Worm (Caenorhabditis elegans) whole organism, young adult: ENCODE results near the gene dhs-20.
A peak's percentile ranks its signal among the peaks of the same experiment; 100 is the strongest.

ENCODE experiments used
- B0019.2 ChIP-seq: fragments of 200-800 bp; sonication (Bioruptor generic); conservative IDR thresholded peaks from 2 replicates; pipeline ENCODE4 v1.3.6; 2022; ENCODE audit warnings: missing genetic modification reagents, missing genetic modification characterization, missing compliant biosample characterization
- C17E4.6 ChIP-seq: fragments of 200-800 bp; sonication (Bioruptor generic); IDR thresholded peaks from 2 replicates; pipeline ENCODE4 v1.3.6; 2022; ENCODE audit warnings: missing genetic modification reagents, missing genetic modification characterization, missing compliant biosample characterization
- F39B2.1 ChIP-seq: fragments of 200-800 bp; sonication (Bioruptor generic); IDR thresholded peaks from 2 replicates; pipeline ENCODE4 v1.3.6; 2022; ENCODE audit warnings: missing genetic modification reagents, missing genetic modification characterization, missing compliant biosample characterization
- F49E8.2 ChIP-seq: sonication (generic microtip); optimal IDR thresholded peaks from 3 replicates; lab custom pipeline; 2017; ENCODE audit warnings: missing genetic modification characterization, mild to moderate bottlenecking, missing compliant biosample characterization, antibody characterized with exemption, moderate library complexity; ENCODE audit not compliant: insufficient read depth
- F55B11.4 ChIP-seq: sonication (generic microtip); optimal IDR thresholded peaks from 2 replicates; lab custom pipeline; 2016; ENCODE audit warnings: missing compliant biosample characterization, missing genetic modification characterization, borderline replicate concordance; ENCODE audit not compliant: insufficient read depth
- K11D2.4 ChIP-seq: fragments of 200-800 bp; sonication (Bioruptor generic); IDR thresholded peaks from 2 replicates; pipeline ENCODE4 v1.3.6; 2022; ENCODE audit warnings: missing genetic modification reagents, missing genetic modification characterization, missing compliant biosample characterization
- K12H6.12 ChIP-seq: fragments of 200-800 bp; sonication (Bioruptor generic); optimal IDR thresholded peaks from 2 replicates; lab custom pipeline; 2018; ENCODE audit warnings: mild to moderate bottlenecking, missing genetic modification characterization, missing compliant biosample characterization
- ZK185.1 ChIP-seq: sonication (generic microtip); optimal IDR thresholded peaks from 2 replicates; lab custom pipeline; 2016; ENCODE audit warnings: mild to moderate bottlenecking, missing genetic modification characterization, missing compliant biosample characterization; ENCODE audit not compliant: poor library complexity, severe bottlenecking
- akir-1 ChIP-seq: fragments of 200-800 bp; sonication (Bioruptor generic); optimal IDR thresholded peaks from 2 replicates; lab custom pipeline; 2018; ENCODE audit warnings: mild to moderate bottlenecking, missing genetic modification characterization, moderate library complexity, missing compliant biosample characterization
- athp-1 ChIP-seq: sonication (generic microtip); optimal IDR thresholded peaks from 2 replicates; lab custom pipeline; 2017; ENCODE audit warnings: mild to moderate bottlenecking, missing genetic modification characterization, missing compliant biosample characterization
- attf-5 ChIP-seq: fragments of 200-800 bp; sonication (Bioruptor generic); optimal IDR thresholded peaks from 2 replicates; lab custom pipeline; 2018; ENCODE audit warnings: mild to moderate bottlenecking, missing genetic modification characterization, missing compliant biosample characterization
- attf-6 ChIP-seq: fragments of 200-800 bp; sonication (Bioruptor generic); IDR thresholded peaks from 2 replicates; pipeline ENCODE4 v1.3.6; 2022; ENCODE audit warnings: missing genetic modification reagents, missing genetic modification characterization, missing compliant biosample characterization
- ccch-3 ChIP-seq: fragments of 200-800 bp; sonication (Bioruptor generic); optimal IDR thresholded peaks from 2 replicates; lab custom pipeline; 2018; ENCODE audit warnings: mild to moderate bottlenecking, missing genetic modification characterization, missing compliant biosample characterization
- ceh-100 ChIP-seq: fragments of 200-800 bp; sonication (Bioruptor generic); IDR thresholded peaks from 2 replicates; pipeline ENCODE4 v1.3.6; 2022; ENCODE audit warnings: missing genetic modification reagents, missing genetic modification characterization, missing compliant biosample characterization
- ceh-27 ChIP-seq: fragments of 200-800 bp; sonication (Bioruptor generic); optimal IDR thresholded peaks from 2 replicates; lab custom pipeline; 2018; ENCODE audit warnings: mild to moderate bottlenecking, missing genetic modification characterization, moderate library complexity, missing compliant biosample characterization
- ceh-40 ChIP-seq: fragments of 200-800 bp; sonication (Bioruptor generic); IDR thresholded peaks from 2 replicates; pipeline ENCODE4 v1.3.6; 2022; ENCODE audit warnings: missing genetic modification characterization, missing compliant biosample characterization
- ceh-79 ChIP-seq: sonication (generic microtip); optimal IDR thresholded peaks from 2 replicates; lab custom pipeline; 2017; ENCODE audit warnings: mild to moderate bottlenecking, missing genetic modification characterization, missing compliant biosample characterization
- chd-7 ChIP-seq: sonication (generic microtip); optimal IDR thresholded peaks from 2 replicates; lab custom pipeline; 2016; ENCODE audit warnings: mild to moderate bottlenecking, missing genetic modification characterization, moderate library complexity, missing compliant biosample characterization
- die-1 ChIP-seq: sonication (generic microtip); optimal IDR thresholded peaks from 2 replicates; lab custom pipeline; 2016; ENCODE audit warnings: missing genotype, mild to moderate bottlenecking, missing genetic modification characterization, missing compliant biosample characterization
- dpl-1 ChIP-seq: fragments of 150-350 bp; optimal IDR thresholded peaks from 2 replicates; lab custom pipeline; 2014; ENCODE audit warnings: missing biosample characterization, missing genetic modification reagents, missing genetic modification characterization
- egl-18 ChIP-seq: fragments of 200-800 bp; sonication (Bioruptor generic); IDR thresholded peaks from 2 replicates; pipeline ENCODE4 v1.3.6; 2022; ENCODE audit warnings: missing genetic modification reagents, missing genetic modification characterization, missing compliant biosample characterization
- egl-44 ChIP-seq: fragments of 200-800 bp; sonication (Bioruptor generic); IDR thresholded peaks from 2 replicates; pipeline ENCODE4 v1.3.6; 2022; ENCODE audit warnings: missing genetic modification reagents, missing genetic modification characterization, missing compliant biosample characterization
- hmg-1.2 ChIP-seq: fragments of 200-800 bp; sonication (Bioruptor generic); IDR thresholded peaks from 2 replicates; pipeline ENCODE4 v1.3.6; 2022; ENCODE audit warnings: missing genetic modification reagents, missing genetic modification characterization, missing compliant biosample characterization
- lin-26 ChIP-seq: fragments of 200-800 bp; sonication (Bioruptor generic); IDR thresholded peaks from 2 replicates; pipeline ENCODE4 v1.3.6; 2022; ENCODE audit warnings: missing genetic modification reagents, missing genetic modification characterization, missing compliant biosample characterization
- lin-35 ChIP-seq, 3 experiments: fragments of 150-350 bp in 2 of 3; sonication (generic microtip) in 1 of 3; optimal IDR thresholded peaks; 2 replicates each; lab custom pipeline; 2014 to 2018; ENCODE audit warnings: missing biosample characterization in 3 of 3, missing genetic modification characterization in 3 of 3, missing genetic modification reagents in 3 of 3
- madf-10 ChIP-seq: sonication (generic microtip); optimal IDR thresholded peaks from 2 replicates; lab custom pipeline; 2016; ENCODE audit warnings: mild to moderate bottlenecking, missing genetic modification characterization, missing compliant biosample characterization
- madf-6 ChIP-seq: fragments of 200-800 bp; sonication (Bioruptor generic); IDR thresholded peaks from 2 replicates; pipeline ENCODE4 v1.3.6; 2022; ENCODE audit warnings: missing genetic modification reagents, missing genetic modification characterization, missing compliant biosample characterization
- mxl-1 ChIP-seq: sonication (generic microtip); optimal IDR thresholded peaks from 2 replicates; lab custom pipeline; 2016; ENCODE audit warnings: missing genetic modification characterization, missing compliant biosample characterization
- nfya-2 ChIP-seq: fragments of 200-800 bp; sonication (Bioruptor generic); IDR thresholded peaks from 2 replicates; pipeline ENCODE4 v1.3.6; 2022; ENCODE audit warnings: missing genetic modification reagents, missing genetic modification characterization, missing compliant biosample characterization
- nhr-120 ChIP-seq: fragments of 200-800 bp; sonication (Bioruptor generic); IDR thresholded peaks from 2 replicates; pipeline ENCODE4 v1.3.6; 2022; ENCODE audit warnings: missing genetic modification characterization, missing compliant biosample characterization
- rec-8 ChIP-seq, 2 experiments: sonication (generic microtip); optimal IDR thresholded peaks; 2 replicates each; lab custom pipeline; 2016; ENCODE audit warnings: mild to moderate bottlenecking in 2 of 2, missing genetic modification characterization in 2 of 2, missing genetic modification reagents in 2 of 2, missing genotype in 2 of 2, missing biosample characterization in 1 of 2, missing compliant biosample characterization in 1 of 2, moderate library complexity in 1 of 2
- repo-1 ChIP-seq: sonication (generic microtip); optimal IDR thresholded peaks from 2 replicates; lab custom pipeline; 2017; ENCODE audit warnings: mild to moderate bottlenecking, missing genetic modification characterization, missing compliant biosample characterization
- snpc-1.1 ChIP-seq: sonication (generic microtip); optimal IDR thresholded peaks from 2 replicates; lab custom pipeline; 2017; ENCODE audit warnings: missing genetic modification characterization, mild to moderate bottlenecking, missing compliant biosample characterization, antibody characterized with exemption, moderate library complexity, missing genotype, missing genetic modification reagents; ENCODE audit not compliant: insufficient read depth
- snpc-1.3 ChIP-seq: sonication (generic microtip); optimal IDR thresholded peaks from 2 replicates; lab custom pipeline; 2017; ENCODE audit warnings: missing genetic modification characterization, mild to moderate bottlenecking, missing compliant biosample characterization, antibody characterized with exemption, moderate library complexity, missing genotype, missing genetic modification reagents; ENCODE audit not compliant: insufficient read depth
- snpc-3.4 ChIP-seq: sonication (generic microtip); optimal IDR thresholded peaks from 2 replicates; lab custom pipeline; 2017; ENCODE audit warnings: missing genetic modification characterization, mild to moderate bottlenecking, missing compliant biosample characterization, antibody characterized with exemption, moderate library complexity, missing genotype, missing genetic modification reagents
- snpc-4 ChIP-seq, 5 experiments: fragments of 150-350 bp in 1 of 5; sonication (generic microtip) in 4 of 5; optimal IDR thresholded peaks; 2 replicates each; lab custom pipeline; 2014 to 2018; ENCODE audit warnings: missing genetic modification characterization in 5 of 5, missing biosample characterization in 3 of 5, antibody characterized with exemption in 2 of 5, mild to moderate bottlenecking in 2 of 5, missing compliant biosample characterization in 2 of 5, missing genotype in 2 of 5, moderate library complexity in 2 of 5, missing genetic modification reagents in 1 of 5
- somi-1 ChIP-seq: fragments of 200-800 bp; sonication (Bioruptor generic); optimal IDR thresholded peaks from 2 replicates; lab custom pipeline; 2018; ENCODE audit warnings: mild to moderate bottlenecking, missing genetic modification characterization, missing compliant biosample characterization
- sptf-2 ChIP-seq: fragments of 200-800 bp; sonication (Bioruptor generic); optimal IDR thresholded peaks from 2 replicates; lab custom pipeline; 2018; ENCODE audit warnings: mild to moderate bottlenecking, missing genetic modification characterization, missing compliant biosample characterization
- unc-130 ChIP-seq: sonication (generic microtip); optimal IDR thresholded peaks from 2 replicates; lab custom pipeline; 2016; ENCODE audit warnings: missing genetic modification reagents, missing genetic modification characterization, missing compliant biosample characterization
- ztf-6 ChIP-seq: fragments of 200-800 bp; sonication (Bioruptor generic); IDR thresholded peaks from 2 replicates; pipeline ENCODE4 v1.3.6; 2022; ENCODE audit warnings: missing genetic modification reagents, missing genetic modification characterization, missing compliant biosample characterization

Gene dhs-20

DNA sequence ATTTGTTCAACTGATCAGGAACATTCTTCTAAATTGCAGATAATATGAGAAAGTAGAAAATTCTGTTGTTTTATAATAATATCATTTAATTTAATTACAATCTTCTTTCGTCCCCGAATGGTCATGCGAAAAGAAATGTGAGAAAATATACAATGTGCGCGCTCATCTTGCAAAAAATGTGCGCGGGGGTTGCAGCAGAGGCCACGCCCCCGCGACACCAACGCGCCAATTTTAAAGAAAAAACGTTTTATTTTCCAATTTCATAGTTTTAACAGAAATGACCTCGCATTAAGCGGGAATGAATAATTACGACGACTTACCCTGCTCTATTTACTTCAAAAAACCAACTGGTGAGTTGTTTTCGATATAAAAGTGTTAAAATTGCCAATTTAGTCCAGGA lies 6.1 kb upstream of the dhs-20 start, which contains the start of gene sas-5 (continued):
- no peak for TF ChIP-seq mxl-1 (tag; lab: Kevin White, UChicago)
- peak; percentile 57 for TF ChIP-seq ceh-27 (GFP tag; lab: Kevin White, UChicago)
- no peak for TF ChIP-seq ceh-40 (GFP tag; lab: Robert Waterston, UW)
- TF ChIP-seq somi-1 (GFP tag; lab: Kevin White, UChicago): no peak
- peak; percentile 65 for TF ChIP-seq snpc-1.1
- TF ChIP-seq die-1 (tag; lab: Kevin White, UChicago): peak; percentile 14
- no peak for TF ChIP-seq repo-1 (tag; lab: Kevin White, UChicago)
- TF ChIP-seq nfya-2 (GFP tag; lab: Robert Waterston, UW): no peak
- peak; percentile 77 for TF ChIP-seq dpl-1 (GFP tag; lab: Kevin White, UChicago)
- 0 out of 2 replicates have a peak, but pooled peaks have one; percentile 10 for TF ChIP-seq attf-6 (GFP tag; lab: Robert Waterston, UW)
- no peak for TF ChIP-seq egl-18 (GFP tag; lab: Robert Waterston, UW)
- peak; percentile 93 for TF ChIP-seq madf-6 (GFP tag; lab: Robert Waterston, UW)
- TF ChIP-seq K12H6.12 (tag; lab: Kevin White, UChicago): peak; percentile 18
- TF ChIP-seq attf-5 (GFP tag; lab: Kevin White, UChicago): peak; percentile 54
- TF ChIP-seq chd-7 (tag; lab: Kevin White, UChicago): no peak
- peak; percentile 73 for TF ChIP-seq ZK185.1 (tag; lab: Kevin White, UChicago)
- TF ChIP-seq ceh-79 (tag; lab: Kevin White, UChicago): no peak
- peak; percentile 60 for TF ChIP-seq unc-130 (GFP tag; lab: Kevin White, UChicago)
- no peak for TF ChIP-seq K11D2.4 (GFP tag; lab: Robert Waterston, UW)
- TF ChIP-seq ztf-6 (GFP tag; lab: Robert Waterston, UW): no peak
- no peak for TF ChIP-seq F49E8.2 (tag; lab: Kevin White, UChicago)
- TF ChIP-seq lin-26 (GFP tag; lab: Robert Waterston, UW): peak; percentile 35; the same call in 1 of the 2 replicates
- peak in 1 of 2 experiments; percentile 50 for TF ChIP-seq rec-8 (tag; optimal IDR thresholded peaks at IDR 0.05; lab: Kevin White, UChicago)
- TF ChIP-seq athp-1 (tag; lab: Kevin White, UChicago): peak; percentile 58
- TF ChIP-seq hmg-1.2 (GFP tag; lab: Robert Waterston, UW): peak; percentile 58
- TF ChIP-seq C17E4.6: 0 out of 2 replicates have a peak, but pooled peaks have one; percentile 22
- TF ChIP-seq akir-1: no peak
- TF ChIP-seq F55B11.4 (tag; lab: Kevin White, UChicago): no peak
- no peak for TF ChIP-seq sptf-2 (GFP tag; lab: Kevin White, UChicago)
- peak; percentile 54 for TF ChIP-seq madf-10
- no peak for TF ChIP-seq nhr-120 (GFP tag; lab: Robert Waterston, UW)
- peak; percentile 37; the same call in 1 of the 2 replicates for TF ChIP-seq B0019.2 (GFP tag; lab: Robert Waterston, UW)
- no peak for TF ChIP-seq snpc-4 (GFP tag; optimal IDR thresholded peaks at IDR 0.05; lab: Kevin White, UChicago)
- peak in 3 of 4 experiments; percentile 70 to 77 (median 76) for TF ChIP-seq snpc-4 (tag; optimal IDR thresholded peaks at IDR 0.05; lab: Kevin White, UChicago)

ce11 chrV:11610049-11610448 lies 5.7 kb upstream of the dhs-20 start, which contains the start of gene piit-1:
Gene piit-1, minus strand, starts transcription at chrV:11610149.
- no peak for TF ChIP-seq F39B2.1 (GFP tag; lab: Robert Waterston, UW)
- TF ChIP-seq snpc-3.4 (tag; lab: Kevin White, UChicago): no peak
- no peak for TF ChIP-seq ceh-27 (GFP tag; lab: Kevin White, UChicago)
- no peak for TF ChIP-seq ceh-100 (GFP tag; lab: Robert Waterston, UW)
- no peak for TF ChIP-seq egl-44 (GFP tag; lab: Robert Waterston, UW)
- no peak for TF ChIP-seq akir-1
- no peak for TF ChIP-seq snpc-1.3 (tag; lab: Kevin White, UChicago)
- no peak for TF ChIP-seq ccch-3 (GFP tag; lab: Kevin White, UChicago)
- TF ChIP-seq lin-35 (GFP tag; optimal IDR thresholded peaks at IDR 0.05; lab: Kevin White, UChicago): no peak
